Fruit fly (Drosophila melanogaster) whole organism, pupa: ENCODE data around the gene CG1368.

ENCODE experiments used
- CG10348 ChIP-seq: fragments of 200-800 bp; sonication (Bioruptor generic); IDR thresholded peaks from 2 replicates; pipeline ENCODE4 v1.3.6; 2022; ENCODE audit warnings: missing biosample characterization, missing genetic modification characterization
- CG12605 ChIP-seq: fragments of 200-800 bp; sonication (Bioruptor generic); IDR thresholded peaks from 2 replicates; pipeline ENCODE4 v1.3.6; 2022; ENCODE audit warnings: missing biosample characterization, missing genetic modification characterization
- CG13204 ChIP-seq: fragments of 200-800 bp; sonication (Bioruptor generic); optimal IDR thresholded peaks from 2 replicates; lab custom pipeline; 2018; ENCODE audit warnings: missing biosample characterization, mild to moderate bottlenecking, missing genetic modification characterization, moderate library complexity
- CG14655 ChIP-seq: fragments of 200-800 bp; sonication (Bioruptor generic); optimal IDR thresholded peaks from 3 replicates; lab custom pipeline; 2017; ENCODE audit warnings: mild to moderate bottlenecking, missing biosample characterization, missing genetic modification reagents, missing genetic modification characterization
- CG15710 ChIP-seq: fragments of 200-800 bp; sonication (Bioruptor generic); optimal IDR thresholded peaks from 2 replicates; lab custom pipeline; 2018; ENCODE audit warnings: missing biosample characterization, mild to moderate bottlenecking, missing genetic modification characterization, moderate library complexity
- CG17806 ChIP-seq: fragments of 200-800 bp; sonication (Bioruptor generic); optimal IDR thresholded peaks from 2 replicates; lab custom pipeline; 2018; ENCODE audit warnings: missing biosample characterization, mild to moderate bottlenecking, missing genetic modification characterization, moderate library complexity
- CG32121 ChIP-seq: fragments of 200-800 bp; sonication (Bioruptor generic); IDR thresholded peaks from 2 replicates; pipeline ENCODE4 v1.3.6; 2022; ENCODE audit warnings: missing biosample characterization, missing genetic modification characterization
- CG34367 ChIP-seq: fragments of 200-800 bp; sonication (Bioruptor generic); optimal IDR thresholded peaks from 2 replicates; lab custom pipeline; 2018; ENCODE audit warnings: missing biosample characterization, mild to moderate bottlenecking, missing genetic modification characterization
- CG4496 ChIP-seq: fragments of 200-800 bp; sonication (Bioruptor generic); IDR thresholded peaks from 3 replicates; pipeline ENCODE4 v1.3.6; 2022; ENCODE audit warnings: missing biosample characterization, missing genetic modification characterization
- CG8159 ChIP-seq: fragments of 200-800 bp; sonication (Bioruptor generic); optimal IDR thresholded peaks from 3 replicates; lab custom pipeline; 2018; ENCODE audit warnings: missing biosample characterization, mild to moderate bottlenecking, missing genetic modification characterization, moderate library complexity
- CG8301 ChIP-seq: fragments of 200-800 bp; sonication (Bioruptor generic); optimal IDR thresholded peaks from 2 replicates; lab custom pipeline; 2018; ENCODE audit warnings: missing biosample characterization, mild to moderate bottlenecking, missing genetic modification characterization
- CG9948 ChIP-seq: fragments of 200-800 bp; sonication (Bioruptor generic); optimal IDR thresholded peaks from 2 replicates; lab custom pipeline; 2018; ENCODE audit warnings: missing biosample characterization, mild to moderate bottlenecking, missing genetic modification characterization, moderate library complexity
- D1 ChIP-seq: fragments of 200-800 bp; sonication (Bioruptor generic); optimal IDR thresholded peaks from 2 replicates; lab custom pipeline; 2018; ENCODE audit warnings: missing biosample characterization, mild to moderate bottlenecking, missing genetic modification characterization, moderate library complexity
- EcR ChIP-seq: fragments of 200-800 bp; sonication (Bioruptor generic); optimal IDR thresholded peaks from 3 replicates; lab custom pipeline; 2019; ENCODE audit warnings: missing biosample characterization, missing genetic modification characterization, mild to moderate bottlenecking, moderate library complexity, missing genetic modification reagents
- Ets98B ChIP-seq: fragments of 200-800 bp; sonication (Bioruptor generic); IDR thresholded peaks from 2 replicates; pipeline ENCODE4 v1.3.6; 2022; ENCODE audit warnings: missing biosample characterization, missing genetic modification characterization
- Pif1A ChIP-seq: fragments of 200-800 bp; sonication (Bioruptor generic); optimal IDR thresholded peaks from 3 replicates; lab custom pipeline; 2016; ENCODE audit warnings: missing biosample characterization, missing genetic modification characterization
- Pif1B ChIP-seq: fragments of 200-800 bp; sonication (Bioruptor generic); optimal IDR thresholded peaks from 3 replicates; lab custom pipeline; 2016; ENCODE audit warnings: missing biosample characterization, missing genetic modification characterization
- Snoo ChIP-seq: fragments of 200-800 bp; sonication (Bioruptor generic); optimal IDR thresholded peaks from 3 replicates; lab custom pipeline; 2017; ENCODE audit warnings: missing biosample characterization, mild to moderate bottlenecking, missing genetic modification characterization, inconsistent platforms
- fd96Ca ChIP-seq: fragments of 200-800 bp; sonication (Bioruptor generic); IDR thresholded peaks from 3 replicates; pipeline ENCODE4 v1.3.6; 2022; ENCODE audit warnings: missing biosample characterization, missing genetic modification characterization
- gl ChIP-seq: fragments of 200-800 bp; sonication (Bioruptor generic); optimal IDR thresholded peaks from 2 replicates; lab custom pipeline; 2018; ENCODE audit warnings: missing biosample characterization, mild to moderate bottlenecking, missing genetic modification characterization
- rn ChIP-seq: fragments of 200-800 bp; sonication (Bioruptor generic); IDR thresholded peaks from 2 replicates; pipeline ENCODE4 v1.3.6; 2022; ENCODE audit warnings: missing biosample characterization, missing genetic modification characterization

The CG1368 gene

DNA sequence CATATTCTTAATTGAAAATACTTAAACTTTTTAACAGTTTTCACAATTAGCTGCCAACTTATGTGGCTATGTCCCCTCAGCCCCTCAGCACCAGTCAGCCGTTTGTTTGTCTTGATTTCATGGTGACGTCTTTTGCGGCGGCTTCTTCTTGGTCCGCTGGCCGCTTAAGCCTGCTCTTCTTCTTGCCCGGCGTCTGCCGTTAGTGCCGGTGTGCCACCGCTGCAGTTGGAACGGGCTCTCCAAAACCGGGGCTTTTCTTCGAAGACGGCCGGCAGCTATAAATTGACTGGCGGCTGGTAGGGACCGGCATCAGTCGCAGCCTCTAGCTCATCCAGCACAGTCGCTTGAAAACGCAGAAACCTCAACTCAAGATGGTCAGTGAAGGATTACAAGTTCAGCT lies at the start of gene CG1368:
CG1368 (plus strand) TSS at position 301 of the 400 bp plus-strand sequence.
- TF ChIP-seq CG14655: no peak
- no peak for TF ChIP-seq D1 (tag; lab: Kevin White, UChicago)
- no peak for TF ChIP-seq fd96Ca (GFP tag; lab: Robert Waterston, UW)
- TF ChIP-seq CG13204 (GFP tag; lab: Kevin White, UChicago): peak; percentile 26
- no peak for TF ChIP-seq CG8159

- TF ChIP-seq CG10348 (GFP tag; lab: Robert Waterston, UW) (no peak), Snoo (tag; lab: Kevin White, UChicago) (no peak), gl (tag; lab: Kevin White, UChicago) (no peak), rn (GFP tag; lab: Robert Waterston, UW) (no peak), D1 (tag; lab: Kevin White, UChicago) (no peak), CG32121 (no peak), CG4496 (GFP tag; lab: Robert Waterston, UW) (no peak), CG14655 (peak; percentile 67), CG13204 (GFP tag; lab: Kevin White, UChicago) (peak; percentile 27), CG8159 (peak; percentile 67), CG34367 (tag; lab: Kevin White, UChicago) (peak; percentile 55), CG9948 (tag; lab: Kevin White, UChicago) (peak; percentile 66), EcR (GFP tag; lab: Kevin White, UChicago) (no peak), Ets98B (0 out of 2 replicates have a peak, but pooled peaks have one; percentile 8), CG15710 (tag; lab: Kevin White, UChicago) (peak; percentile 61), Pif1B (GFP tag; lab: Kevin White, UChicago) (peak; percentile 41), CG17806 (tag; lab: Kevin White, UChicago) (peak; percentile 65), Pif1A (peak; percentile 51), CG8301 (tag; lab: Kevin White, UChicago) (peak; percentile 55), CG12605 (GFP tag; lab: Robert Waterston, UW) (no peak), fd96Ca (GFP tag; lab: Robert Waterston, UW) (no peak)
Observed at dm6 chrX:14133936-14134335, 40.6 kb upstream of the CG1368 start.

DNA sequence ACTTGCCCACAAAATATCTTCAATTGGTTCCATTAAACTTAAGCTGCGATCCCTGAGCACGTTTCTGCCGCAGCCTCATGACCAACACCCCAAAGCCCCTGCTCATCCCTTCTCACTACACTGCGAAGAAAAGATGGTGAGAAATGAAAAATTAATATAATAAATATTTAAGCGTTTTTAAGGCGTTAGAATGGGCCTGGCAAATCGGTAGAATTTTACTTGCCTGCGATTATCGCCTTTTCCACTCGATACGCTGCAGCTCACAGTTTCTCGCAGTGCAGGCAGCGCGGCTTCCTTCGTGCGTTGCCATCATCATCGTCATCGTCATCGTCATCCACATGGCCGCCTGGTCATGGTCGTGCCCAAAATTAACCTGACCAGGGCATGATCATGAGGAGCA lies 26.4 kb upstream of the CG1368 start:
- TF ChIP-seq CG8159 (peak; percentile 18), Ets98B (0 out of 2 replicates have a peak, but pooled peaks have one; percentile 35), Pif1B (GFP tag; lab: Kevin White, UChicago) (peak; percentile 7), CG9948 (tag; lab: Kevin White, UChicago) (peak; percentile 31), D1 (tag; lab: Kevin White, UChicago) (no peak), Snoo (tag; lab: Kevin White, UChicago) (no peak), gl (tag; lab: Kevin White, UChicago) (no peak), CG4496 (GFP tag; lab: Robert Waterston, UW) (peak; percentile 53; the same call in 1 of the 3 replicates), CG14655 (peak; percentile 61), fd96Ca (GFP tag; lab: Robert Waterston, UW) (peak; percentile 22; the same call in 1 of the 3 replicates), CG8301 (tag; lab: Kevin White, UChicago) (peak; percentile 41), CG17806 (tag; lab: Kevin White, UChicago) (peak; percentile 29)

DNA sequence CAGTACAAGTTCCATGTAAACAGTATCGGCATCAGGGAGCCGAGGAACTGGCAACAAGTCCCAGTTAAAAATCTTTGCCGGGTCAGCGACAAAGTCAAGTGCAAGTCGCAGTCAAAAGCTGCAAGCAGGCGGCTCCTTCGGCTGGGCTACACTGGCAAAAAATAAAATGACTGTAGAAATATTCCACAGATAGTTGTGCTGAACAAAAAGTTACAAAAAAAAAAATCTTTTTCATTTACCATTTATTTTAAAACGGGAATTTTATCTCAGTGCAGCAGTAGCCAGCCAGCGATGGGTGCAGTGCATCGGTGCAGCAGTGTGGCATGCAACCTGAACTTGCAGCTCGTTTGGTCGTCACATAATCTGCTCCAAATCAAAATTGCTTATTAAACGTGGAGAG lies 25.2 kb upstream of the CG1368 start:
- TF ChIP-seq CG9948 (tag; lab: Kevin White, UChicago) (peak; percentile 20), CG34367 (tag; lab: Kevin White, UChicago) (peak; percentile 6), CG17806 (tag; lab: Kevin White, UChicago) (peak; percentile 51), CG15710 (tag; lab: Kevin White, UChicago) (peak; percentile 38), Pif1A (peak; percentile 39), Pif1B (GFP tag; lab: Kevin White, UChicago) (no peak), CG14655 (peak; percentile 45), Snoo (tag; lab: Kevin White, UChicago) (no peak), fd96Ca (GFP tag; lab: Robert Waterston, UW) (peak; percentile 85), CG8301 (tag; lab: Kevin White, UChicago) (peak; percentile 35), CG32121 (peak; percentile 58; the same call in 1 of the 2 replicates), D1 (tag; lab: Kevin White, UChicago) (no peak), rn (GFP tag; lab: Robert Waterston, UW) (no peak), EcR (GFP tag; lab: Kevin White, UChicago) (no peak), CG8159 (peak; percentile 14), CG13204 (GFP tag; lab: Kevin White, UChicago) (no peak), CG12605 (GFP tag; lab: Robert Waterston, UW) (peak; percentile 52; the same call in 1 of the 2 replicates), gl (tag; lab: Kevin White, UChicago) (no peak), CG4496 (GFP tag; lab: Robert Waterston, UW) (peak; percentile 68), Ets98B (peak; percentile 63), CG10348 (GFP tag; lab: Robert Waterston, UW) (no peak)

DNA sequence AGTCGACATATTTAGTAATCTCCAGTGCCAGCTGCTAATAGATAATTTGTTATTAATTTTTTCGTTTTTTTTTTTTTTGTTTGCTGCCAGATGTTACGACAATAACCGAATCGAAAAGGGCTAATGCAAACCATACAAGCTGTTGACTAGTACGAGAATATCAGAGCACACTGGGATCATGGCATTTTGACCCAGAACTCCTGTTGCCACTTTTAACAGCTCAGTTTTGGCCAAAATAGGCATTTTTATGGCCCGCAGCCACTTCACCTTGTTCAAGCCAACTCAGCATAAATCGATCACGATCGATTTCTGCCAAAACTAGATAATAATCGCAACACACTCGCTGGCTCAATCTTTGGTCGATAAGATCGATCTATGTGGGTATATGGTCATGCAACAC lies 22.6 kb upstream of the CG1368 start, which contains the start of gene CG12479:
CG12479 (minus strand) TSS at position 101 of the 400 bp plus-strand sequence.
- TF ChIP-seq CG15710 (tag; lab: Kevin White, UChicago) (no peak), CG17806 (tag; lab: Kevin White, UChicago) (no peak), Pif1A (no peak), CG8301 (tag; lab: Kevin White, UChicago) (no peak), EcR (GFP tag; lab: Kevin White, UChicago) (no peak), CG32121 (no peak)

DNA sequence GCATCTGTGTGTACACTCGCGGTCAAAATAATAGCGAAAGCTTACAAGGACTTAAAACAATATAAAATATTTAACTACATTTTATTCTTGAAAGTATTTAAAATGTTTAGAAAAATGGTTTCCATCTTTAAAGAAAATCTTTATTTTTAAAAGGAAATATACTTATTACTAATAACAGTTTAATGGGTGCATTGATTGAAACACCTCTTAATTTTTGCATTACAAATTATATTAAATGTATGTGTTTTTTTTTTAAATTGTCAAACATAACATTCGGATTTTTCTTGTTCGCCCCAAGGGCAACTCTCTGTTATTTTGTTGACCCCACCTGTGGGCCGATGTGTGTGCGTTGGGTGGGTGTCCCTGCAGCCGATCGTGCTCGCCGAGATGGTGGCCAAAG lies 20.9 kb upstream of the CG1368 start:
- TF ChIP-seq CG9948 (tag; lab: Kevin White, UChicago): peak; percentile 53
- no peak for TF ChIP-seq CG13204 (GFP tag; lab: Kevin White, UChicago)
- no peak for TF ChIP-seq fd96Ca (GFP tag; lab: Robert Waterston, UW)
- peak; percentile 33 for TF ChIP-seq CG15710 (tag; lab: Kevin White, UChicago)
- TF ChIP-seq Pif1B (GFP tag; lab: Kevin White, UChicago): no peak
- TF ChIP-seq CG14655: peak; percentile 67
- TF ChIP-seq CG17806 (tag; lab: Kevin White, UChicago): peak; percentile 3
- no peak for TF ChIP-seq EcR (GFP tag; lab: Kevin White, UChicago)
- TF ChIP-seq CG4496 (GFP tag; lab: Robert Waterston, UW): no peak
- no peak for TF ChIP-seq D1 (tag; lab: Kevin White, UChicago)
- TF ChIP-seq Snoo (tag; lab: Kevin White, UChicago): no peak
- no peak for TF ChIP-seq CG12605 (GFP tag; lab: Robert Waterston, UW)
- TF ChIP-seq CG32121: no peak
- no peak for TF ChIP-seq CG34367 (tag; lab: Kevin White, UChicago)
- TF ChIP-seq CG8301 (tag; lab: Kevin White, UChicago): no peak
- no peak for TF ChIP-seq CG10348 (GFP tag; lab: Robert Waterston, UW)
- TF ChIP-seq CG8159: peak; percentile 51
- TF ChIP-seq Ets98B: no peak
- no peak for TF ChIP-seq gl (tag; lab: Kevin White, UChicago)
- TF ChIP-seq Pif1A: no peak
- no peak for TF ChIP-seq rn (GFP tag; lab: Robert Waterston, UW)
